Worm (Caenorhabditis elegans) whole organism, young adult: ENCODE results near the gene metl-1.

Source experiments
- F39B2.1 ChIP-seq: fragments of 200-800 bp; sonication (Bioruptor generic); IDR thresholded peaks from 2 replicates; pipeline ENCODE4 v1.3.6; 2022; ENCODE audit warnings: missing genetic modification reagents, missing genetic modification characterization, missing compliant biosample characterization
- T26A5.8 ChIP-seq: sonication (generic microtip); optimal IDR thresholded peaks from 2 replicates; lab custom pipeline; 2016; ENCODE audit warnings: missing genetic modification characterization, missing compliant biosample characterization
- Y95B8A.8 ChIP-seq: fragments of 200-800 bp; sonication (Bioruptor generic); IDR thresholded peaks from 2 replicates; pipeline ENCODE4 v1.3.6; 2022; ENCODE audit warnings: missing genetic modification reagents, missing genetic modification characterization, missing compliant biosample characterization
- ZK185.1 ChIP-seq: sonication (generic microtip); optimal IDR thresholded peaks from 2 replicates; lab custom pipeline; 2016; ENCODE audit warnings: mild to moderate bottlenecking, missing genetic modification characterization, missing compliant biosample characterization; ENCODE audit not compliant: poor library complexity, severe bottlenecking
- aptf-2 ChIP-seq: fragments of 200-800 bp; sonication (Bioruptor generic); conservative IDR thresholded peaks from 2 replicates; pipeline ENCODE4 v1.3.6; 2022; ENCODE audit warnings: missing genetic modification reagents, missing genetic modification characterization, missing compliant biosample characterization
- attf-5 ChIP-seq: fragments of 200-800 bp; sonication (Bioruptor generic); optimal IDR thresholded peaks from 2 replicates; lab custom pipeline; 2018; ENCODE audit warnings: mild to moderate bottlenecking, missing genetic modification characterization, missing compliant biosample characterization
- ccch-3 ChIP-seq: fragments of 200-800 bp; sonication (Bioruptor generic); optimal IDR thresholded peaks from 2 replicates; lab custom pipeline; 2018; ENCODE audit warnings: mild to moderate bottlenecking, missing genetic modification characterization, missing compliant biosample characterization
- cebp-1 ChIP-seq, 2 experiments: fragments of 200-800 bp in 1 of 2; sonication (Bioruptor generic) in 1 of 2; sonication (generic microtip) in 1 of 2; IDR thresholded peaks in 1 of 2; optimal IDR thresholded peaks in 1 of 2; 2 replicates each; pipeline versions ENCODE4 v1.3.6 to Lab custom; 2017 to 2022; ENCODE audit warnings: missing compliant biosample characterization in 2 of 2, missing genetic modification characterization in 2 of 2, mild to moderate bottlenecking in 1 of 2, missing genetic modification reagents in 1 of 2, moderate library complexity in 1 of 2
- cebp-2 ChIP-seq: fragments of 200-800 bp; sonication (Bioruptor generic); IDR thresholded peaks from 2 replicates; pipeline ENCODE4 v1.3.6; 2022; ENCODE audit warnings: missing genetic modification characterization, missing compliant biosample characterization
- ceh-100 ChIP-seq: fragments of 200-800 bp; sonication (Bioruptor generic); IDR thresholded peaks from 2 replicates; pipeline ENCODE4 v1.3.6; 2022; ENCODE audit warnings: missing genetic modification reagents, missing genetic modification characterization, missing compliant biosample characterization
- ceh-27 ChIP-seq: fragments of 200-800 bp; sonication (Bioruptor generic); optimal IDR thresholded peaks from 2 replicates; lab custom pipeline; 2018; ENCODE audit warnings: mild to moderate bottlenecking, missing genetic modification characterization, moderate library complexity, missing compliant biosample characterization
- ceh-58 ChIP-seq: fragments of 200-800 bp; sonication (Bioruptor generic); IDR thresholded peaks from 2 replicates; pipeline ENCODE4 v1.3.6; 2022; ENCODE audit warnings: missing genetic modification characterization, missing compliant biosample characterization
- chd-7 ChIP-seq: sonication (generic microtip); optimal IDR thresholded peaks from 2 replicates; lab custom pipeline; 2016; ENCODE audit warnings: mild to moderate bottlenecking, missing genetic modification characterization, moderate library complexity, missing compliant biosample characterization
- die-1 ChIP-seq: sonication (generic microtip); optimal IDR thresholded peaks from 2 replicates; lab custom pipeline; 2016; ENCODE audit warnings: missing genotype, mild to moderate bottlenecking, missing genetic modification characterization, missing compliant biosample characterization
- dox-1 ChIP-seq: fragments of 200-800 bp; sonication (Bioruptor generic); IDR thresholded peaks from 2 replicates; pipeline ENCODE4 v1.3.6; 2022; ENCODE audit warnings: missing genetic modification reagents, missing genetic modification characterization, missing compliant biosample characterization
- dpff-1 ChIP-seq: sonication (generic microtip); optimal IDR thresholded peaks from 2 replicates; lab custom pipeline; 2017; ENCODE audit warnings: mild to moderate bottlenecking, missing genetic modification characterization, missing compliant biosample characterization
- egl-18 ChIP-seq: fragments of 200-800 bp; sonication (Bioruptor generic); IDR thresholded peaks from 2 replicates; pipeline ENCODE4 v1.3.6; 2022; ENCODE audit warnings: missing genetic modification reagents, missing genetic modification characterization, missing compliant biosample characterization
- him-1 ChIP-seq: sonication (generic microtip); optimal IDR thresholded peaks from 2 replicates; lab custom pipeline; 2016; ENCODE audit warnings: missing genotype, missing genetic modification reagents, missing genetic modification characterization, missing compliant biosample characterization
- hlh-12 ChIP-seq: sonication (generic microtip); optimal IDR thresholded peaks from 2 replicates; lab custom pipeline; 2016; ENCODE audit warnings: missing genetic modification characterization, missing compliant biosample characterization
- hmg-1.2 ChIP-seq: fragments of 200-800 bp; sonication (Bioruptor generic); IDR thresholded peaks from 2 replicates; pipeline ENCODE4 v1.3.6; 2022; ENCODE audit warnings: missing genetic modification reagents, missing genetic modification characterization, missing compliant biosample characterization
- lin-26 ChIP-seq: fragments of 200-800 bp; sonication (Bioruptor generic); IDR thresholded peaks from 2 replicates; pipeline ENCODE4 v1.3.6; 2022; ENCODE audit warnings: missing genetic modification reagents, missing genetic modification characterization, missing compliant biosample characterization
- lin-40 ChIP-seq: sonication (generic microtip); optimal IDR thresholded peaks from 2 replicates; lab custom pipeline; 2016; ENCODE audit warnings: missing genetic modification characterization, mild to moderate bottlenecking, missing compliant biosample characterization, missing genotype, missing genetic modification reagents
- madf-8 ChIP-seq: fragments of 200-800 bp; sonication (Bioruptor generic); conservative IDR thresholded peaks from 2 replicates; pipeline ENCODE4 v1.3.6; 2022; ENCODE audit warnings: missing genetic modification reagents, missing genetic modification characterization, missing compliant biosample characterization
- mcd-1 ChIP-seq: fragments of 200-800 bp; sonication (Bioruptor generic); IDR thresholded peaks from 2 replicates; pipeline ENCODE4 v1.3.6; 2022; ENCODE audit warnings: missing genetic modification reagents, missing genetic modification characterization, missing compliant biosample characterization
- mes-4 ChIP-seq: sonication (generic microtip); optimal IDR thresholded peaks from 2 replicates; lab custom pipeline; 2016; ENCODE audit warnings: missing genotype, missing genetic modification characterization, missing compliant biosample characterization
- nfya-1 ChIP-seq: sonication (generic microtip); optimal IDR thresholded peaks from 2 replicates; lab custom pipeline; 2017; ENCODE audit warnings: antibody characterized with exemption, missing compliant biosample characterization, missing genetic modification characterization, borderline replicate concordance; ENCODE audit not compliant: insufficient read depth
- nfyb-1 ChIP-seq: fragments of 200-800 bp; sonication (Bioruptor generic); IDR thresholded peaks from 2 replicates; pipeline ENCODE4 v1.3.6; 2022; ENCODE audit warnings: missing genetic modification reagents, missing genetic modification characterization, missing compliant biosample characterization
- nhr-179 ChIP-seq: sonication (generic microtip); optimal IDR thresholded peaks from 2 replicates; lab custom pipeline; 2016; ENCODE audit warnings: mild to moderate bottlenecking, missing genetic modification characterization, missing compliant biosample characterization
- nhr-27 ChIP-seq: fragments of 200-800 bp; sonication (Bioruptor generic); optimal IDR thresholded peaks from 2 replicates; lab custom pipeline; 2018; ENCODE audit warnings: mild to moderate bottlenecking, missing genetic modification characterization, moderate library complexity, missing compliant biosample characterization
- nhr-80 ChIP-seq: sonication (generic microtip); optimal IDR thresholded peaks from 2 replicates; lab custom pipeline; 2016; ENCODE audit warnings: missing genetic modification characterization, missing compliant biosample characterization
- snpc-1.1 ChIP-seq: sonication (generic microtip); optimal IDR thresholded peaks from 2 replicates; lab custom pipeline; 2017; ENCODE audit warnings: missing genetic modification characterization, mild to moderate bottlenecking, missing compliant biosample characterization, antibody characterized with exemption, moderate library complexity, missing genotype, missing genetic modification reagents; ENCODE audit not compliant: insufficient read depth
- snpc-4 ChIP-seq, 5 experiments: fragments of 150-350 bp in 1 of 5; sonication (generic microtip) in 4 of 5; optimal IDR thresholded peaks; 2 replicates each; lab custom pipeline; 2014 to 2018; ENCODE audit warnings: missing genetic modification characterization in 5 of 5, missing biosample characterization in 3 of 5, antibody characterized with exemption in 2 of 5, mild to moderate bottlenecking in 2 of 5, missing compliant biosample characterization in 2 of 5, missing genotype in 2 of 5, moderate library complexity in 2 of 5, missing genetic modification reagents in 1 of 5
- somi-1 ChIP-seq: fragments of 200-800 bp; sonication (Bioruptor generic); optimal IDR thresholded peaks from 2 replicates; lab custom pipeline; 2018; ENCODE audit warnings: mild to moderate bottlenecking, missing genetic modification characterization, missing compliant biosample characterization
- zim-3 ChIP-seq: sonication (generic microtip); optimal IDR thresholded peaks from 2 replicates; lab custom pipeline; 2017; ENCODE audit warnings: mild to moderate bottlenecking, missing genetic modification characterization, moderate library complexity, missing compliant biosample characterization
- ztf-18 ChIP-seq: sonication (generic microtip); optimal IDR thresholded peaks from 2 replicates; lab custom pipeline; 2016; ENCODE audit warnings: missing genotype, mild to moderate bottlenecking, missing genetic modification characterization, missing compliant biosample characterization
- ztf-26 ChIP-seq: sonication (generic microtip); optimal IDR thresholded peaks from 2 replicates; lab custom pipeline; 2017; ENCODE audit warnings: missing genetic modification characterization, missing compliant biosample characterization
- ztf-28 ChIP-seq: fragments of 200-800 bp; sonication (Bioruptor generic); IDR thresholded peaks from 2 replicates; pipeline ENCODE4 v1.3.6; 2022; ENCODE audit warnings: missing genetic modification reagents, missing genetic modification characterization, missing compliant biosample characterization

metl-1 gene

ce11 chrII:11479076-11479475 lies 5.7 kb upstream of the metl-1 start, which contains the start of gene W02B12.12:
TSS of gene W02B12.12 (minus strand) at chrII:11479176.
- no peak for TF ChIP-seq dpff-1 (tag; lab: Kevin White, UChicago)
- TF ChIP-seq hmg-1.2 = no peak
- TF ChIP-seq mcd-1 (GFP tag; lab: Robert Waterston, UW) = no peak
- TF ChIP-seq hlh-12 (tag; lab: Kevin White, UChicago) = no peak
- no peak for TF ChIP-seq nhr-27 (tag; lab: Kevin White, UChicago)
- no peak for TF ChIP-seq snpc-1.1 (tag; lab: Kevin White, UChicago)
- no peak for TF ChIP-seq ceh-100
- TF ChIP-seq nhr-179 (tag; lab: Kevin White, UChicago) = no peak
- no peak for TF ChIP-seq die-1
- no peak for TF ChIP-seq ceh-58 (GFP tag; lab: Robert Waterston, UW)
- TF ChIP-seq aptf-2 (GFP tag; lab: Robert Waterston, UW) = no peak

ce11 chrII:11476410-11476809 lies 3.0 kb upstream of the metl-1 start, which contains the start of gene W02B12.16:
TSS of gene W02B12.16 (minus strand) at chrII:11476510.
- TF ChIP-seq mes-4 (tag; lab: Kevin White, UChicago) = no peak
- TF ChIP-seq Y95B8A.8 = no peak
- no peak for TF ChIP-seq ccch-3 (GFP tag; lab: Kevin White, UChicago)
- no peak for TF ChIP-seq nfya-1 (tag; lab: Kevin White, UChicago)
- TF ChIP-seq ztf-28 = no peak
- TF ChIP-seq T26A5.8 (tag; lab: Kevin White, UChicago) = no peak
- TF ChIP-seq him-1 (tag; lab: Kevin White, UChicago) = no peak
- TF ChIP-seq aptf-2 (GFP tag; lab: Robert Waterston, UW) = no peak
- no peak for TF ChIP-seq cebp-2 (GFP tag; lab: Robert Waterston, UW)
- no peak for TF ChIP-seq zim-3 (tag; lab: Kevin White, UChicago)
- no peak for TF ChIP-seq ZK185.1 (tag; lab: Kevin White, UChicago)
- no peak for TF ChIP-seq F39B2.1 (GFP tag; lab: Robert Waterston, UW)
- TF ChIP-seq egl-18 (GFP tag; lab: Robert Waterston, UW) = no peak
- no peak for TF ChIP-seq dpff-1 (tag; lab: Kevin White, UChicago)

ce11 chrII:11472542-11472941 lies 833 bp downstream of the metl-1 start:
- peak; percentile 19 for TF ChIP-seq somi-1 (GFP tag; lab: Kevin White, UChicago)
- peak; percentile 21 for TF ChIP-seq lin-40
- TF ChIP-seq madf-8 (GFP tag; lab: Robert Waterston, UW) = no peak
- TF ChIP-seq him-1 (tag; lab: Kevin White, UChicago) = no peak
- 0 out of 2 replicates have a peak, but pooled peaks have one; percentile 40 for TF ChIP-seq dox-1
- TF ChIP-seq nfyb-1 (GFP tag; lab: Robert Waterston, UW) = 0 out of 2 replicates have a peak, but pooled peaks have one; percentile 50
- peak; percentile 47 for TF ChIP-seq ztf-18 (tag; lab: Kevin White, UChicago)
- no peak for TF ChIP-seq snpc-4 (GFP tag; optimal IDR thresholded peaks at IDR 0.05; lab: Kevin White, UChicago)
- peak in 2 of 4 experiments; percentile 43 to 50 for TF ChIP-seq snpc-4 (tag; optimal IDR thresholded peaks at IDR 0.05; lab: Kevin White, UChicago)
- no peak for TF ChIP-seq ceh-27 (GFP tag; lab: Kevin White, UChicago)
- peak; percentile 58; the same call in 1 of the 2 replicates for TF ChIP-seq cebp-1 (GFP tag; IDR thresholded peaks at IDR 0.05; lab: Robert Waterston, UW)
- peak; percentile 80 for TF ChIP-seq cebp-1 (tag; optimal IDR thresholded peaks at IDR 0.05; lab: Kevin White, UChicago)
- no peak for TF ChIP-seq chd-7 (tag; lab: Kevin White, UChicago)
- 0 out of 2 replicates have a peak, but pooled peaks have one; percentile 17 for TF ChIP-seq lin-26
- TF ChIP-seq nhr-80 (tag; lab: Kevin White, UChicago) = peak; percentile 89
- peak; percentile 55 for TF ChIP-seq attf-5 (GFP tag; lab: Kevin White, UChicago)
- TF ChIP-seq ztf-26 = peak; percentile 31
